Worm (Caenorhabditis elegans) whole organism, L2 larva: Measurements from ENCODE around the gene lbp-3.

Experiments used
- fos-1 ChIP-seq: fragments of 150-350 bp; optimal IDR thresholded peaks from 2 replicates; lab custom pipeline; 2014; ENCODE audit warnings: missing biosample characterization, missing genetic modification characterization
- lin-13 ChIP-seq: fragments of 150-350 bp; optimal IDR thresholded peaks from 2 replicates; lab custom pipeline; 2014; ENCODE audit warnings: missing biosample characterization, missing genetic modification reagents, missing genetic modification characterization
- nhr-6 ChIP-seq: fragments of 150-350 bp; optimal IDR thresholded peaks from 2 replicates; lab custom pipeline; 2014; ENCODE audit warnings: missing biosample characterization, missing genetic modification characterization
- skn-1 ChIP-seq: sonication (generic microtip); optimal IDR thresholded peaks from 2 replicates; lab custom pipeline; 2017; ENCODE audit warnings: missing biosample characterization, missing genetic modification characterization

- no peak for TF ChIP-seq nhr-6
- no peak for TF ChIP-seq fos-1
- no peak for TF ChIP-seq lin-13 (GFP tag; lab: Kevin White, UChicago)
- TF ChIP-seq skn-1 (tag; lab: Kevin White, UChicago) = no peak
These were observed 9.4 kb upstream of the lbp-3 start for ce11 chrX:3247768-3248167.
